Worm (Caenorhabditis elegans) whole organism, late embryonic: ENCODE results near the gene B0244.17.

Source experiments
- C38D4.7 ChIP-seq: fragments of 200-800 bp; sonication (Bioruptor generic); optimal IDR thresholded peaks from 2 replicates; lab custom pipeline; 2018; ENCODE audit warnings: mild to moderate bottlenecking, missing genetic modification characterization, moderate library complexity, missing compliant biosample characterization
- Y22D7AL.16 ChIP-seq: sonication (generic microtip); optimal IDR thresholded peaks from 2 replicates; lab custom pipeline; 2016; ENCODE audit warnings: missing genetic modification characterization, missing compliant biosample characterization
- ama-1 ChIP-seq: fragments of 150-350 bp; optimal IDR thresholded peaks from 2 replicates; lab custom pipeline; 2014
- ceh-14 ChIP-seq: sonication (generic microtip); optimal IDR thresholded peaks from 2 replicates; lab custom pipeline; 2016; ENCODE audit warnings: missing genotype, missing genetic modification characterization, missing compliant biosample characterization
- ceh-18 ChIP-seq: sonication (generic microtip); optimal IDR thresholded peaks from 2 replicates; lab custom pipeline; 2016; ENCODE audit warnings: missing genetic modification characterization, missing compliant biosample characterization
- ceh-2 ChIP-seq: sonication (generic microtip); optimal IDR thresholded peaks from 2 replicates; lab custom pipeline; 2016; ENCODE audit warnings: missing genotype, missing genetic modification characterization, missing compliant biosample characterization
- ceh-22 ChIP-seq: sonication (generic microtip); optimal IDR thresholded peaks from 2 replicates; lab custom pipeline; 2017; ENCODE audit warnings: missing biosample characterization, missing genetic modification characterization
- ceh-30 ChIP-seq: fragments of 150-350 bp; optimal IDR thresholded peaks from 2 replicates; lab custom pipeline; 2014; ENCODE audit warnings: missing biosample characterization, missing genetic modification characterization
- ceh-31 ChIP-seq: sonication (generic microtip); optimal IDR thresholded peaks from 2 replicates; lab custom pipeline; 2016; ENCODE audit warnings: missing genetic modification characterization, missing compliant biosample characterization
- ceh-45 ChIP-seq: fragments of 200-800 bp; sonication (Bioruptor generic); IDR thresholded peaks from 2 replicates; pipeline ENCODE4 v1.3.6; 2022; ENCODE audit warnings: missing genetic modification reagents, missing genetic modification characterization, missing compliant biosample characterization
- ceh-6 ChIP-seq: fragments of 200-800 bp; sonication (Bioruptor generic); optimal IDR thresholded peaks from 2 replicates; lab custom pipeline; 2018; ENCODE audit warnings: mild to moderate bottlenecking, missing genetic modification characterization, missing compliant biosample characterization
- che-1 ChIP-seq: sonication (generic microtip); optimal IDR thresholded peaks from 2 replicates; lab custom pipeline; 2016; ENCODE audit warnings: mild to moderate bottlenecking, missing genetic modification characterization, missing compliant biosample characterization
- dmd-4 ChIP-seq: sonication (generic microtip); optimal IDR thresholded peaks from 2 replicates; lab custom pipeline; 2016; ENCODE audit warnings: borderline replicate concordance, missing genetic modification characterization, missing compliant biosample characterization
- dve-1 ChIP-seq: sonication (generic microtip); optimal IDR thresholded peaks from 2 replicates; lab custom pipeline; 2017; ENCODE audit warnings: antibody characterized with exemption, mild to moderate bottlenecking, missing genetic modification characterization, missing compliant biosample characterization
- elt-2 ChIP-seq: sonication (generic microtip); optimal IDR thresholded peaks from 2 replicates; lab custom pipeline; 2016; ENCODE audit warnings: missing genetic modification reagents, missing genetic modification characterization, missing compliant biosample characterization
- elt-4 ChIP-seq: sonication (generic microtip); optimal IDR thresholded peaks from 2 replicates; lab custom pipeline; 2016; ENCODE audit warnings: missing genetic modification characterization, missing compliant biosample characterization
- hlh-6 ChIP-seq: sonication (generic microtip); optimal IDR thresholded peaks from 2 replicates; lab custom pipeline; 2016; ENCODE audit warnings: missing genotype, missing genetic modification characterization, missing compliant biosample characterization
- lin-11 ChIP-seq: fragments of 200-800 bp; sonication (Bioruptor generic); optimal IDR thresholded peaks from 2 replicates; lab custom pipeline; 2018; ENCODE audit warnings: mild to moderate bottlenecking, missing genetic modification characterization, missing compliant biosample characterization
- madf-2 ChIP-seq: sonication (generic microtip); optimal IDR thresholded peaks from 2 replicates; lab custom pipeline; 2017; ENCODE audit warnings: missing genetic modification characterization, missing compliant biosample characterization
- mec-3 ChIP-seq: sonication (generic microtip); optimal IDR thresholded peaks from 2 replicates; lab custom pipeline; 2016; ENCODE audit warnings: borderline replicate concordance, missing genetic modification characterization, missing compliant biosample characterization
- nhr-11 ChIP-seq: fragments of 150-350 bp; optimal IDR thresholded peaks from 2 replicates; lab custom pipeline; 2014; ENCODE audit warnings: missing biosample characterization, missing genetic modification characterization
- nhr-232 ChIP-seq: sonication (generic microtip); optimal IDR thresholded peaks from 2 replicates; lab custom pipeline; 2016; ENCODE audit warnings: missing genetic modification characterization, missing compliant biosample characterization
- npax-4 ChIP-seq: sonication (generic microtip); optimal IDR thresholded peaks from 2 replicates; lab custom pipeline; 2016; ENCODE audit warnings: missing genetic modification characterization, missing compliant biosample characterization
- pat-9 ChIP-seq: fragments of 200-800 bp; sonication (Bioruptor generic); optimal IDR thresholded peaks from 2 replicates; lab custom pipeline; 2018; ENCODE audit warnings: mild to moderate bottlenecking, missing genetic modification characterization, moderate library complexity, missing compliant biosample characterization
- pax-1 ChIP-seq: fragments of 150-350 bp; optimal IDR thresholded peaks from 2 replicates; lab custom pipeline; 2014; ENCODE audit warnings: missing biosample characterization, missing genetic modification characterization
- pros-1 ChIP-seq: fragments of 150-350 bp; optimal IDR thresholded peaks from 2 replicates; lab custom pipeline; 2014; ENCODE audit warnings: missing biosample characterization, missing genetic modification reagents, missing genetic modification characterization
- ref-2 ChIP-seq: sonication (generic microtip); optimal IDR thresholded peaks from 2 replicates; lab custom pipeline; 2016; ENCODE audit warnings: missing genetic modification characterization, missing compliant biosample characterization
- sox-4 ChIP-seq: sonication (generic microtip); optimal IDR thresholded peaks from 2 replicates; lab custom pipeline; 2017; ENCODE audit warnings: mild to moderate bottlenecking, missing genetic modification characterization, inconsistent platforms, missing compliant biosample characterization
- syd-9 ChIP-seq: sonication (generic microtip); optimal IDR thresholded peaks from 2 replicates; lab custom pipeline; 2016; ENCODE audit warnings: mild to moderate bottlenecking, missing genetic modification characterization, moderate library complexity, missing compliant biosample characterization
- tbx-2 ChIP-seq: sonication (generic microtip); optimal IDR thresholded peaks from 2 replicates; lab custom pipeline; 2016; ENCODE audit warnings: missing genetic modification characterization, missing compliant biosample characterization
- tbx-7 ChIP-seq: sonication (generic microtip); optimal IDR thresholded peaks from 2 replicates; lab custom pipeline; 2016; ENCODE audit warnings: missing genotype, missing genetic modification characterization, missing compliant biosample characterization
- ttx-3 ChIP-seq: sonication (generic microtip); optimal IDR thresholded peaks from 2 replicates; lab custom pipeline; 2016; ENCODE audit warnings: missing genetic modification reagents, missing genetic modification characterization, missing compliant biosample characterization
- unc-55 ChIP-seq: sonication (generic microtip); optimal IDR thresholded peaks from 2 replicates; lab custom pipeline; 2017; ENCODE audit warnings: missing biosample characterization, missing genetic modification reagents, missing genetic modification characterization
- zip-5 ChIP-seq: sonication (generic microtip); optimal IDR thresholded peaks from 2 replicates; lab custom pipeline; 2016; ENCODE audit warnings: missing genetic modification characterization, missing compliant biosample characterization
- ztf-16 ChIP-seq: sonication (generic microtip); optimal IDR thresholded peaks from 2 replicates; lab custom pipeline; 2017; ENCODE audit warnings: missing genetic modification characterization, missing compliant biosample characterization

The B0244.17 gene

DNA sequence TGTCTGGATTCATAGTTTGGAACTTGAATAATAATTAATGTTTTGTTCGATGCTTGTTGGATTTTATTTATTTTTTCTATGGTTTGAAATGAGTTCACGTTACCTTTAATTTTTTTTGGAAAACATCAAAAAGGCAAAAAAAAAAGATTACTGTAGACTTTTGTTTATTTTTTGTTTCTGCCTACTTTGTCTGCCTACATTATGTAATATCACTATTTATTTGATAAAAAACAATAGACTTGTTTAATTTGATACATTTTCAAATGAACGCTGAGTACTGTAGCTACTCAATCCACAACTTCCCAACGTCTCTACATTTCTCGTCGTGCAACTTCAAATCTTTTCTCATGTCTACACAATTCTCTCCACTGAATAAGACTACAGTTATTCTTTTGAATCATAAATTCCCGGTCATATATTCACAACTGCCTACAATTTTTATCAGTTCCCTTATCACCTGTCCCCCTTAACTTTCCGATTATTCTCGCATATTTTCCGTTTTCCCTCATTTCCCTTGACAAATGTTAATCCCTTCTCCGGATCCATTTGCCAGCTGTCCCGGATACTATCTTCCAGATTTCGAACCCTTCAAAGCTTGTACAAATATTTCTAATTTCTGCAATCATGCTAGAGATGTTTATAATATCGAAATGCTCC is 1.9 kb upstream of the B0244.17 start, which contains the start of the genes B0244.9 and B0244.7:
B0244.9 (minus strand) TSS at position 51 of the 657 bp plus-strand sequence.
B0244.7 (plus strand) TSS at position 522 of the 657 bp plus-strand sequence.
- TF ChIP-seq elt-2 (tag; lab: Kevin White, UChicago) (peak; percentile 65), ceh-6 (no peak)

DNA sequence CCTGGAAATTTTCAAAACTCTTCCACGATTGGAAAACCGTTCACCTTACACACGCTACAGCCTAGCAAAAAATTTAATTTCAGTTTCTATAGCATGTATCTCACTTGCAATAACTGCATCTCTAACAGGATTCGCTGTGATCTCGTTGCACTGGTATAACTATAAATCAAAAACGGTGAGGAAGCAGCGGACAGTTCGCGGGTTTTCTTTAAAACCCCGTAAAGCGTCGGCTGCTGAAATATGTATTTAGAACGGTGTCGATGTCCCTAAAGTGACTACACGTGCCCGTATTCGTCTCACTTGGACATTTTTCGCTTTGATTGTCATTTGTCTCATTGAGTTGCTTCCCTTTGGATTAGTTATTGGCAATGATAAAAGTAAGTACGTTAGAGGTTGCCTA is 1.3 kb downstream of the B0244.17 start:
- no peak for TF ChIP-seq npax-4 (tag; lab: Kevin White, UChicago)
- no peak for TF ChIP-seq unc-55 (GFP tag; lab: Kevin White, UChicago)
- TF ChIP-seq sox-4 (tag; lab: Kevin White, UChicago), result no peak
- no peak for TF ChIP-seq Y22D7AL.16 (tag; lab: Kevin White, UChicago)
- TF ChIP-seq ref-2 (tag; lab: Kevin White, UChicago), result no peak
- TF ChIP-seq ztf-16 (tag; lab: Kevin White, UChicago), result no peak
- TF ChIP-seq C38D4.7 (GFP tag; lab: Kevin White, UChicago), result no peak
- TF ChIP-seq ttx-3 (tag; lab: Kevin White, UChicago), result no peak

DNA sequence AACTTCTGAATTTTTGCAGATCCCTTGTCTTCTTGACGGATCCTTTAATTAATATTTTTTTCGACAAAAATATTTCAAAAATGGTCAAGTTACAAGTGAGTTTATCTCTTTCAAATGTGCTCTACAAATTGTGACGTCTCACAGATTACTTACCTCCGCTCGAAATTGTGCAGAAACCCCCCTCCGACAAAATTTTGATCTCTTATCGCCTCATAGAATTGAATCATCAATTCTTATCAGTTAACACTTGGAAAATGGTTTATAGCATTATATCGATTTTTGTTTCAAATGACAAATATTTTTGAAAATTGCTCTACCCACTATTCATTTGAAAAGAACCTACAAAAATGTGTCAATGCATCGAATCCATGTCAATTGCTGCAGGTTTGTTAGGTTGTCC is 1.9 kb downstream of the B0244.17 start, which contains the start of gene B0244.10:
B0244.10 (plus strand) TSS at position 254 of the 400 bp plus-strand sequence.
- TF ChIP-seq elt-2 (tag; lab: Kevin White, UChicago) (peak; percentile 73), nhr-232 (tag; lab: Kevin White, UChicago) (no peak)

DNA sequence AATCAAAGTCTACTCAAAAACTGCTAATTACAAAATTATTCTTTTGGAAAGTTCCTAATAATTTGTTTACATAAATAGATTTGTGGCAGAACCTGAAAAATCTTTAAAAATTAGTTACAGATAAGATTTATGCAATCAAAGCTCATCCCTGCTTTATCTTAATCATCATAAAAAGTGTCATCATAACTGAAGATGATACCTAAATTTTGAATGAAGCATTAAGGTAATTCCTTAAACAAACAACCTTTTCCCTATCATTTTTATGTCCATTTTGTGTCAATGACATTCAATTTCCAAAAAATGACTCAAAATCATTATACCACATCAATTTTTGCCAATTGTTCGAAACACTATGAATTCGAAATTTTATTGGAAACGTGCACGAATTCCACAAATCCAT is 4.7 kb downstream of the B0244.17 start, which contains the start of gene B0244.6:
B0244.6 (plus strand) TSS at position 301 of the 400 bp plus-strand sequence.
- TF ChIP-seq elt-4 (tag; lab: Kevin White, UChicago) (no peak), mec-3 (tag; lab: Kevin White, UChicago) (no peak), ceh-30 (no peak), pros-1 (tag; lab: Kevin White, UChicago) (no peak), ztf-16 (tag; lab: Kevin White, UChicago) (no peak), ceh-31 (no peak), elt-2 (tag; lab: Kevin White, UChicago) (no peak), pax-1 (tag; lab: Kevin White, UChicago) (no peak), ttx-3 (tag; lab: Kevin White, UChicago) (no peak)

ce11 chrIII:5740666-5741065 is 7.6 kb downstream of the B0244.17 start, which contains the start of gene B0244.16:
TSS of gene B0244.16 (plus strand) at chrIII:5740966.
- TF ChIP-seq zip-5 (tag; lab: Kevin White, UChicago) (no peak), ttx-3 (tag; lab: Kevin White, UChicago) (no peak), ceh-2 (tag; lab: Kevin White, UChicago) (no peak), pax-1 (tag; lab: Kevin White, UChicago) (no peak), ama-1 (no peak), lin-11 (tag; lab: Kevin White, UChicago) (no peak), ceh-6 (no peak), ceh-22 (tag; lab: Kevin White, UChicago) (no peak), unc-55 (GFP tag; lab: Kevin White, UChicago) (no peak), dmd-4 (tag; lab: Kevin White, UChicago) (no peak), ceh-45 (no peak), ceh-18 (tag; lab: Kevin White, UChicago) (no peak), tbx-7 (tag; lab: Kevin White, UChicago) (no peak), tbx-2 (tag; lab: Kevin White, UChicago) (no peak), ref-2 (tag; lab: Kevin White, UChicago) (no peak), hlh-6 (tag; lab: Kevin White, UChicago) (no peak), che-1 (tag; lab: Kevin White, UChicago) (no peak)

DNA sequence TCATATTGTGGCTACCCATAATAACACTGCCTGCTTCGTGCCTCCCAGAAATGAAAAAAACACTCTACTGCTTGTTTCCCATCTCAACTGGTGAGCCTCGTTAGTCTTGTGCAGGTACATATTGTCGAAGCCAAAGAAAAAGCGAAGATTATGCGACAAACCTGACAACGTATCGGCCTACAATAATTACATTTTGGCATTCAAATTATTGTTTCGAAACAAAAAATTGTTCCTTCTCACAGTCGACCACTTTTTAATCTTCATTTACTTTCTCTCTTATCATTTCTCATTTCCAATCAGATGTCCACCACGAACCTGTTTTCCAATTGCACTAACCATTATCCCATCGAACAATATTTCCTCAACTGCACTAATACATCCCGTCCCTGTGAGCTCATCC is 10.1 kb downstream of the B0244.17 start, which contains the start of gene B0244.15:
B0244.15 (plus strand) TSS at position 301 of the 400 bp plus-strand sequence.
- no peak for TF ChIP-seq pat-9 (tag; lab: Kevin White, UChicago)
- TF ChIP-seq ceh-14 (tag; lab: Kevin White, UChicago), result no peak
- TF ChIP-seq ama-1, result no peak
- no peak for TF ChIP-seq dve-1 (tag; lab: Kevin White, UChicago)
- TF ChIP-seq syd-9, result no peak
- TF ChIP-seq madf-2 (tag; lab: Kevin White, UChicago), result no peak
- TF ChIP-seq nhr-11 (tag; lab: Kevin White, UChicago), result no peak
- no peak for TF ChIP-seq mec-3 (tag; lab: Kevin White, UChicago)
